Worm (Caenorhabditis elegans) whole organism, L1 larva: Measurements from ENCODE around the gene Y38E10A.2.

Source experiments
- C04F5.9 ChIP-seq: sonication (generic microtip); optimal IDR thresholded peaks from 2 replicates; lab custom pipeline; 2016; ENCODE audit warnings: missing genetic modification characterization, missing compliant biosample characterization
- C34B4.2 ChIP-seq: sonication (generic microtip); optimal IDR thresholded peaks from 2 replicates; lab custom pipeline; 2017; ENCODE audit warnings: mild to moderate bottlenecking, missing genetic modification characterization, missing compliant biosample characterization
- F16B12.6 ChIP-seq: fragments of 150-350 bp; optimal IDR thresholded peaks from 2 replicates; lab custom pipeline; 2014; ENCODE audit warnings: missing biosample characterization, missing genetic modification characterization
- Y116A8C.19 ChIP-seq: sonication (generic microtip); optimal IDR thresholded peaks from 2 replicates; lab custom pipeline; 2016; ENCODE audit warnings: missing compliant biosample characterization, missing genetic modification characterization, borderline replicate concordance
- aha-1 ChIP-seq: fragments of 150-350 bp; optimal IDR thresholded peaks from 2 replicates; lab custom pipeline; 2014; ENCODE audit warnings: missing biosample characterization, missing genetic modification characterization
- aly-2 ChIP-seq: fragments of 150-350 bp; optimal IDR thresholded peaks from 2 replicates; lab custom pipeline; 2014; ENCODE audit warnings: missing biosample characterization, missing genetic modification characterization
- ceh-8 ChIP-seq: fragments of 200-800 bp; sonication (Bioruptor generic); optimal IDR thresholded peaks from 2 replicates; lab custom pipeline; 2018; ENCODE audit warnings: mild to moderate bottlenecking, missing genetic modification characterization, moderate library complexity, missing compliant biosample characterization
- ceh-90 ChIP-seq: sonication (generic microtip); optimal IDR thresholded peaks from 2 replicates; lab custom pipeline; 2016; ENCODE audit warnings: missing genetic modification characterization, missing compliant biosample characterization
- efl-1 ChIP-seq, 4 experiments: fragments of 150-350 bp; optimal IDR thresholded peaks in 3 of 4; peaks in 1 of 4; 1 replicate in 1 of 4; 2 replicates in 3 of 4; lab custom pipeline; 2014; ENCODE audit warnings: missing biosample characterization in 2 of 4, missing genetic modification characterization in 2 of 4, missing genetic modification reagents in 2 of 4
- egl-13 ChIP-seq: sonication (generic microtip); optimal IDR thresholded peaks from 2 replicates; lab custom pipeline; 2016; ENCODE audit warnings: missing genotype, missing genetic modification reagents, missing genetic modification characterization, missing compliant biosample characterization
- egl-27 ChIP-seq, 2 experiments: fragments of 150-350 bp in 1 of 2; sonication (generic microtip); optimal IDR thresholded peaks; 3 replicates each; lab custom pipeline; 2017 to 2018; ENCODE audit warnings: missing biosample characterization in 2 of 2, missing genetic modification characterization in 2 of 2, missing genetic modification reagents in 2 of 2
- elt-3 ChIP-seq, 6 experiments: fragments of 150-350 bp in 1 of 6; sonication (generic microtip); optimal IDR thresholded peaks; 2 replicates each; lab custom pipeline; 2017 to 2018; ENCODE audit warnings: missing biosample characterization in 6 of 6, missing genetic modification characterization in 6 of 6, inconsistent platforms in 1 of 6
- ets-5 ChIP-seq: fragments of 200-800 bp; sonication (Bioruptor generic); IDR thresholded peaks from 2 replicates; pipeline ENCODE4 v1.3.6; 2022; ENCODE audit warnings: missing genetic modification characterization, missing compliant biosample characterization
- fkh-8 ChIP-seq: sonication (generic microtip); optimal IDR thresholded peaks from 2 replicates; lab custom pipeline; 2016; ENCODE audit warnings: mild to moderate bottlenecking, missing genetic modification characterization, missing compliant biosample characterization
- fos-1 ChIP-seq: fragments of 150-350 bp; optimal IDR thresholded peaks from 2 replicates; lab custom pipeline; 2014; ENCODE audit warnings: missing biosample characterization, missing genetic modification characterization
- hlh-17 ChIP-seq: fragments of 200-800 bp; sonication (Bioruptor generic); optimal IDR thresholded peaks from 2 replicates; lab custom pipeline; 2018; ENCODE audit warnings: missing genetic modification characterization, mild to moderate bottlenecking, missing compliant biosample characterization, moderate library complexity, borderline replicate concordance
- hlh-4 ChIP-seq: sonication (generic microtip); optimal IDR thresholded peaks from 2 replicates; lab custom pipeline; 2016; ENCODE audit warnings: mild to moderate bottlenecking, missing genetic modification characterization, missing compliant biosample characterization
- hpl-2 ChIP-seq: fragments of 150-350 bp; optimal IDR thresholded peaks from 2 replicates; lab custom pipeline; 2014; ENCODE audit warnings: missing biosample characterization, missing genetic modification reagents, missing genetic modification characterization
- irx-1 ChIP-seq: sonication (generic microtip); optimal IDR thresholded peaks from 2 replicates; lab custom pipeline; 2016; ENCODE audit warnings: missing genetic modification characterization, missing compliant biosample characterization
- isw-1 ChIP-seq: fragments of 200-800 bp; sonication (Bioruptor generic); IDR thresholded peaks from 2 replicates; pipeline ENCODE4 v1.3.6; 2022; ENCODE audit warnings: missing genetic modification characterization, missing compliant biosample characterization
- jun-1 ChIP-seq: fragments of 150-350 bp; optimal IDR thresholded peaks from 2 replicates; lab custom pipeline; 2014; ENCODE audit warnings: missing biosample characterization, missing genetic modification reagents, missing genetic modification characterization
- lin-13 ChIP-seq: fragments of 150-350 bp; optimal IDR thresholded peaks from 2 replicates; lab custom pipeline; 2014; ENCODE audit warnings: missing biosample characterization, missing genetic modification reagents, missing genetic modification characterization
- lin-14 ChIP-seq: fragments of 200-800 bp; sonication (Bioruptor generic); optimal IDR thresholded peaks from 2 replicates; lab custom pipeline; 2018; ENCODE audit warnings: mild to moderate bottlenecking, missing genetic modification characterization, moderate library complexity, missing compliant biosample characterization
- lir-3 ChIP-seq: sonication (generic microtip); optimal IDR thresholded peaks from 2 replicates; lab custom pipeline; 2016; ENCODE audit warnings: mild to moderate bottlenecking, missing genetic modification characterization, moderate library complexity, missing compliant biosample characterization; ENCODE audit not compliant: poor library complexity
- mab-9 ChIP-seq: fragments of 200-800 bp; sonication (Bioruptor generic); IDR thresholded peaks from 2 replicates; pipeline ENCODE4 v1.3.6; 2022; ENCODE audit warnings: missing genetic modification reagents, missing genetic modification characterization, missing compliant biosample characterization
- mdl-1 ChIP-seq, 2 experiments: fragments of 150-350 bp; optimal IDR thresholded peaks; 2 replicates each; lab custom pipeline; 2014 to 2017; ENCODE audit warnings: missing biosample characterization in 2 of 2, missing genetic modification characterization in 2 of 2, inconsistent platforms in 1 of 2
- mef-2 ChIP-seq: fragments of 150-350 bp; optimal IDR thresholded peaks from 2 replicates; lab custom pipeline; 2014; ENCODE audit warnings: missing biosample characterization, missing genetic modification characterization
- nhr-12 ChIP-seq: sonication (generic microtip); optimal IDR thresholded peaks from 2 replicates; lab custom pipeline; 2017; ENCODE audit warnings: missing biosample characterization, missing genetic modification characterization
- nhr-20 ChIP-seq: sonication (generic microtip); optimal IDR thresholded peaks from 2 replicates; lab custom pipeline; 2016; ENCODE audit warnings: mild to moderate bottlenecking, missing genetic modification characterization, missing compliant biosample characterization
- nhr-237 ChIP-seq: fragments of 150-350 bp; optimal IDR thresholded peaks from 2 replicates; lab custom pipeline; 2014; ENCODE audit warnings: missing biosample characterization, missing genetic modification characterization
- nhr-28 ChIP-seq: fragments of 150-350 bp; optimal IDR thresholded peaks from 2 replicates; lab custom pipeline; 2014; ENCODE audit warnings: missing biosample characterization, missing genetic modification characterization
- nhr-47 ChIP-seq: sonication (generic microtip); optimal IDR thresholded peaks from 2 replicates; lab custom pipeline; 2016; ENCODE audit warnings: mild to moderate bottlenecking, missing genetic modification characterization, moderate library complexity, missing compliant biosample characterization
- nhr-77 ChIP-seq: fragments of 150-350 bp; optimal IDR thresholded peaks from 2 replicates; lab custom pipeline; 2014; ENCODE audit warnings: missing biosample characterization, missing genetic modification characterization
- nhr-84 ChIP-seq: sonication (generic microtip); optimal IDR thresholded peaks from 2 replicates; lab custom pipeline; 2017; ENCODE audit warnings: missing biosample characterization, missing genetic modification characterization
- nhr-90 ChIP-seq: sonication (generic microtip); optimal IDR thresholded peaks from 2 replicates; lab custom pipeline; 2016; ENCODE audit warnings: mild to moderate bottlenecking, missing genetic modification characterization, missing compliant biosample characterization; ENCODE audit not compliant: poor library complexity
- pag-3 ChIP-seq: sonication (generic microtip); optimal IDR thresholded peaks from 2 replicates; lab custom pipeline; 2017; ENCODE audit warnings: missing genetic modification characterization, mild to moderate bottlenecking, missing compliant biosample characterization, antibody characterized with exemption, borderline replicate concordance; ENCODE audit not compliant: insufficient read depth
- pax-3 ChIP-seq: fragments of 200-800 bp; sonication (Bioruptor generic); optimal IDR thresholded peaks from 2 replicates; lab custom pipeline; 2018; ENCODE audit warnings: mild to moderate bottlenecking, missing genetic modification characterization, moderate library complexity, missing compliant biosample characterization
- pqm-1 ChIP-seq: sonication (generic microtip); optimal IDR thresholded peaks from 3 replicates; lab custom pipeline; 2017; ENCODE audit warnings: missing biosample characterization, missing genetic modification characterization
- rnt-1 ChIP-seq: sonication (generic microtip); optimal IDR thresholded peaks from 2 replicates; lab custom pipeline; 2016; ENCODE audit warnings: mild to moderate bottlenecking, missing genetic modification characterization, moderate library complexity, missing compliant biosample characterization
- skn-1 ChIP-seq: fragments of 150-350 bp; optimal IDR thresholded peaks from 2 replicates; lab custom pipeline; 2014; ENCODE audit warnings: missing biosample characterization, missing genetic modification characterization
- snpc-4 ChIP-seq: fragments of 150-350 bp; optimal IDR thresholded peaks from 2 replicates; lab custom pipeline; 2014; ENCODE audit warnings: missing biosample characterization, missing genetic modification characterization
- sox-4 ChIP-seq: sonication (generic microtip); optimal IDR thresholded peaks from 2 replicates; lab custom pipeline; 2016; ENCODE audit warnings: missing genetic modification characterization, missing compliant biosample characterization
- sup-37 ChIP-seq: fragments of 200-800 bp; sonication (Bioruptor generic); optimal IDR thresholded peaks from 2 replicates; lab custom pipeline; 2018; ENCODE audit warnings: mild to moderate bottlenecking, missing genetic modification characterization, missing compliant biosample characterization
- swsn-7 ChIP-seq: sonication (generic microtip); optimal IDR thresholded peaks from 2 replicates; lab custom pipeline; 2016; ENCODE audit warnings: missing genetic modification characterization, missing compliant biosample characterization
- tbx-2 ChIP-seq: sonication (generic microtip); optimal IDR thresholded peaks from 2 replicates; lab custom pipeline; 2016; ENCODE audit warnings: missing genetic modification characterization, missing compliant biosample characterization
- tlp-1 ChIP-seq: fragments of 150-350 bp; optimal IDR thresholded peaks from 2 replicates; lab custom pipeline; 2014; ENCODE audit warnings: missing biosample characterization, missing genetic modification characterization
- unc-130 ChIP-seq: fragments of 150-350 bp; optimal IDR thresholded peaks from 2 replicates; lab custom pipeline; 2017; ENCODE audit warnings: missing biosample characterization, missing genetic modification characterization, inconsistent platforms
- unc-62 ChIP-seq: fragments of 150-350 bp; optimal IDR thresholded peaks from 2 replicates; lab custom pipeline; 2014; ENCODE audit warnings: missing biosample characterization, missing genetic modification reagents, missing genetic modification characterization
- unc-86 ChIP-seq: sonication (generic microtip); optimal IDR thresholded peaks from 2 replicates; lab custom pipeline; 2016; ENCODE audit warnings: missing genetic modification characterization, missing compliant biosample characterization
- unc-98 ChIP-seq: fragments of 200-800 bp; sonication (Bioruptor generic); IDR thresholded peaks from 2 replicates; pipeline ENCODE4 v1.3.6; 2022; ENCODE audit warnings: missing genetic modification characterization, missing compliant biosample characterization
- zag-1 ChIP-seq: fragments of 150-350 bp; optimal IDR thresholded peaks from 2 replicates; lab custom pipeline; 2014; ENCODE audit warnings: missing biosample characterization, missing genetic modification characterization
- zip-4 ChIP-seq: fragments of 200-800 bp; sonication (Bioruptor generic); optimal IDR thresholded peaks from 2 replicates; lab custom pipeline; 2018; ENCODE audit warnings: mild to moderate bottlenecking, missing genetic modification characterization, moderate library complexity, missing compliant biosample characterization
- ztf-11 ChIP-seq, 2 experiments: sonication (generic microtip); optimal IDR thresholded peaks; 2 replicates each; lab custom pipeline; 2016 to 2017; ENCODE audit warnings: missing genetic modification characterization in 2 of 2, missing biosample characterization in 1 of 2, missing compliant biosample characterization in 1 of 2

The Y38E10A.2 gene

DNA sequence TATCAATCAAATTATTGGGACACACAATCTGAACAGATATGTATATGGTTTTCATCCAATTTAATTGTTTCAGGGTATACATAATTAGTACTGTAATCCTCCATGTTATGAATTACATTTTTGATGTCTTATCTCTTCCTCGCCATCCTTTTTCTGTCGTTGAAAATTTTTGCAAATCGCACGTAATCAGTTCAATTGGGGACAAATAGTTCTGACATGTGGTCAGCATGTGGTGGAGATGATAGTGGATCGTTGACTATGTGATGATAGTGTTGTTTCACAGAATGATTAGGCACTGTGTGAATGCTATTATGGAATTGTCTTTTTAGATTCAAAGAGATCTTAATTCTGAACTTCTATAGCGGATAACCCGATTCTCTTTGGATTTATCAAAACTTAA lies 42.0 kb upstream of the Y38E10A.2 start (continued):
- TF ChIP-seq efl-1 (optimal IDR thresholded peaks at IDR 0.05; lab: Kevin White, UChicago) (no peak), efl-1 (GFP tag; optimal IDR thresholded peaks at IDR 0.05 in 1 of 2; lab: Kevin White, UChicago) (peak in 1 of 2 experiments; percentile 33), ets-5 (GFP tag; lab: Robert Waterston, UW) (no peak), aha-1 (no peak), skn-1 (tag; lab: Kevin White, UChicago) (no peak), rnt-1 (tag; lab: Kevin White, UChicago) (no peak), nhr-20 (tag; lab: Kevin White, UChicago) (peak; percentile 80), pax-3 (tag; lab: Kevin White, UChicago) (no peak), pqm-1 (no peak), C34B4.2 (no peak), ceh-90 (tag; lab: Kevin White, UChicago) (no peak), fkh-8 (tag; lab: Kevin White, UChicago) (no peak), lir-3 (tag; lab: Kevin White, UChicago) (no peak), jun-1 (tag; lab: Kevin White, UChicago) (no peak), nhr-90 (tag; lab: Kevin White, UChicago) (peak; percentile 31), irx-1 (tag; lab: Kevin White, UChicago) (no peak), zip-4 (no peak), sup-37 (GFP tag; lab: Kevin White, UChicago) (no peak), pag-3 (tag; lab: Kevin White, UChicago) (no peak), mdl-1 (tag; optimal IDR thresholded peaks at IDR 0.05; lab: Kevin White, UChicago) (peak in 1 of 2 experiments; percentile 42), aly-2 (no peak), nhr-237 (tag; lab: Kevin White, UChicago) (no peak), C04F5.9 (no peak), Y116A8C.19 (tag; lab: Kevin White, UChicago) (no peak), lin-14 (GFP tag; lab: Kevin White, UChicago) (peak; percentile 36), mab-9 (GFP tag; lab: Robert Waterston, UW) (no peak), elt-3 (tag; optimal IDR thresholded peaks at IDR 0.05; lab: Kevin White, UChicago) (peak in 5 of 6 experiments; percentile 2 to 88 (median 44)), lin-13 (no peak), F16B12.6 (tag; lab: Kevin White, UChicago) (no peak), nhr-28 (tag; lab: Kevin White, UChicago) (no peak), fos-1 (no peak), hlh-17 (GFP tag; lab: Kevin White, UChicago) (no peak), egl-27 (tag; optimal IDR thresholded peaks at IDR 0.05; lab: Kevin White, UChicago) (no peak), unc-98 (GFP tag; lab: Robert Waterston, UW) (no peak), hlh-4 (no peak), snpc-4 (no peak), isw-1 (GFP tag; lab: Robert Waterston, UW) (no peak), nhr-77 (tag; lab: Kevin White, UChicago) (no peak), tlp-1 (tag; lab: Kevin White, UChicago) (no peak), ceh-8 (GFP tag; lab: Kevin White, UChicago) (no peak), nhr-47 (peak; percentile 32), nhr-12 (tag; lab: Kevin White, UChicago) (no peak), zag-1 (no peak), mef-2 (tag; lab: Kevin White, UChicago) (no peak), egl-13 (tag; lab: Kevin White, UChicago) (no peak), hpl-2 (GFP tag; lab: Kevin White, UChicago) (no peak), tbx-2 (tag; lab: Kevin White, UChicago) (peak; percentile 21), unc-130 (tag; lab: Kevin White, UChicago) (no peak), swsn-7 (no peak), sox-4 (tag; lab: Kevin White, UChicago) (no peak), unc-62 (GFP tag; lab: Kevin White, UChicago) (no peak), ztf-11 (tag; optimal IDR thresholded peaks at IDR 0.05; lab: Kevin White, UChicago) (no peak), unc-86 (no peak), nhr-84 (tag; lab: Kevin White, UChicago) (no peak)
